Fruit fly (Drosophila melanogaster) whole organism, wandering third instar larva: Measurements from ENCODE around the gene CG7368.

Source experiments
- CG32264 ChIP-seq: fragments of 200-800 bp; sonication (Bioruptor generic); optimal IDR thresholded peaks from 2 replicates; lab custom pipeline; 2016; ENCODE audit warnings: missing biosample characterization, missing genetic modification characterization
- CG9705 ChIP-seq: fragments of 200-800 bp; sonication (Bioruptor generic); optimal IDR thresholded peaks from 2 replicates; lab custom pipeline; 2018; ENCODE audit warnings: missing biosample characterization, mild to moderate bottlenecking, missing genetic modification characterization
- CrebA ChIP-seq: fragments of 200-800 bp; sonication (Bioruptor generic); optimal IDR thresholded peaks from 2 replicates; lab custom pipeline; 2016; ENCODE audit warnings: missing biosample characterization, mild to moderate bottlenecking, missing genetic modification characterization, borderline replicate concordance
- Hnf4 ChIP-seq: fragments of 200-800 bp; sonication (Bioruptor generic); optimal IDR thresholded peaks from 2 replicates; lab custom pipeline; 2016; ENCODE audit warnings: missing biosample characterization, mild to moderate bottlenecking, missing genetic modification characterization
- Hr83 ChIP-seq: fragments of 200-300 bp; sonication (Bioruptor generic); optimal IDR thresholded peaks from 2 replicates; lab custom pipeline; 2016; ENCODE audit warnings: missing biosample characterization, mild to moderate bottlenecking, missing genetic modification characterization, moderate library complexity; ENCODE audit not compliant: poor library complexity, severe bottlenecking
- Jra ChIP-seq: sonication (Bioruptor generic); optimal IDR thresholded peaks from 2 replicates; lab custom pipeline; 2016; ENCODE audit warnings: missing biosample characterization, missing genetic modification characterization
- Mio ChIP-seq: sonication (Bioruptor generic); optimal IDR thresholded peaks from 2 replicates; lab custom pipeline; 2016; ENCODE audit warnings: missing biosample characterization, missing genetic modification characterization
- Myc ChIP-seq: fragments of >200 bp; optimal IDR thresholded peaks from 2 replicates; lab custom pipeline; 2017
- N ChIP-seq: fragments of >200 bp; optimal IDR thresholded peaks from 2 replicates; lab custom pipeline; 2018; ENCODE audit warnings: missing biosample characterization, missing external identifiers, missing genetic modification characterization
- OdsH ChIP-seq: fragments of 200-800 bp; sonication (Bioruptor generic); optimal IDR thresholded peaks from 2 replicates; lab custom pipeline; 2016; ENCODE audit warnings: missing biosample characterization, mild to moderate bottlenecking, missing genetic modification characterization
- Rel ChIP-seq, 2 experiments: fragments of 200-800 bp; sonication (Bioruptor generic) in 1 of 2; optimal IDR thresholded peaks; 2 replicates in 1 of 2; 3 replicates in 1 of 2; lab custom pipeline; 2016 to 2019; ENCODE audit warnings: mild to moderate bottlenecking in 2 of 2, missing biosample characterization in 2 of 2, missing genetic modification characterization in 2 of 2, moderate library complexity in 1 of 2
- Sp1 ChIP-seq: fragments of 200-800 bp; sonication (Bioruptor generic); optimal IDR thresholded peaks from 3 replicates; lab custom pipeline; 2019; ENCODE audit warnings: missing biosample characterization, mild to moderate bottlenecking, missing genetic modification characterization, moderate library complexity
- Vsx2 ChIP-seq: fragments of 200-300, 225-300 bp; sonication (Bioruptor generic); optimal IDR thresholded peaks from 2 replicates; lab custom pipeline; 2018; ENCODE audit warnings: missing biosample characterization, missing genetic modification characterization; ENCODE audit not compliant: partially characterized antibody
- br ChIP-seq: fragments of 200-800 bp; sonication (Bioruptor generic); optimal IDR thresholded peaks from 2 replicates; lab custom pipeline; 2016; ENCODE audit warnings: missing biosample characterization, missing genetic modification characterization
- brk ChIP-seq: fragments of 200-800 bp; sonication (Bioruptor generic); optimal IDR thresholded peaks from 2 replicates; lab custom pipeline; 2016; ENCODE audit warnings: missing biosample characterization, mild to moderate bottlenecking, missing genetic modification characterization
- dl ChIP-seq, 2 experiments: fragments of 175-275, 200-275 bp in 1 of 2; fragments of 200-275 bp in 1 of 2; sonication (Bioruptor generic); optimal IDR thresholded peaks; lab custom pipeline; 2018; ENCODE audit warnings: mild to moderate bottlenecking in 2 of 2, missing biosample characterization in 2 of 2, missing genetic modification characterization in 2 of 2, moderate library complexity in 2 of 2; ENCODE audit not compliant: partially characterized antibody in 2 of 2, insufficient read depth in 1 of 2
- dsf ChIP-seq: sonication (Bioruptor generic); optimal IDR thresholded peaks from 2 replicates; lab custom pipeline; 2016; ENCODE audit warnings: missing biosample characterization, missing genetic modification characterization, borderline replicate concordance
- foxo ChIP-seq, 2 experiments: fragments of 200-800 bp; sonication (Bioruptor generic); optimal IDR thresholded peaks; 2 replicates in 1 of 2; 3 replicates in 1 of 2; lab custom pipeline; 2016 to 2017; ENCODE audit warnings: missing biosample characterization in 2 of 2, missing genetic modification characterization in 2 of 2
- fru ChIP-seq: fragments of 200-800 bp; sonication (Bioruptor generic); optimal IDR thresholded peaks from 3 replicates; lab custom pipeline; 2016; ENCODE audit warnings: missing biosample characterization, mild to moderate bottlenecking, missing genetic modification characterization
- h ChIP-seq: fragments of 200-800 bp; sonication (Bioruptor generic); optimal IDR thresholded peaks from 3 replicates; lab custom pipeline; 2016; ENCODE audit warnings: missing biosample characterization, mild to moderate bottlenecking, missing genetic modification characterization
- jim ChIP-seq: fragments of 175-275, 200-325 bp; sonication (Bioruptor generic); optimal IDR thresholded peaks from 2 replicates; lab custom pipeline; 2016; ENCODE audit warnings: missing biosample characterization, mild to moderate bottlenecking, missing genetic modification characterization
- lola ChIP-seq: fragments of >200 bp; optimal IDR thresholded peaks from 2 replicates; lab custom pipeline; 2017; ENCODE audit warnings: missing biosample characterization, missing genetic modification characterization
- pan ChIP-seq: fragments of >200 bp; optimal IDR thresholded peaks from 2 replicates; lab custom pipeline; 2017
- psq ChIP-seq: fragments of 200-800 bp; sonication (Bioruptor generic); optimal IDR thresholded peaks from 3 replicates; lab custom pipeline; 2017; ENCODE audit warnings: missing biosample characterization, mild to moderate bottlenecking, missing genetic modification characterization, moderate library complexity
- rgr ChIP-seq: fragments of 200-800 bp; sonication (Bioruptor generic); optimal IDR thresholded peaks from 3 replicates; lab custom pipeline; 2016; ENCODE audit warnings: missing biosample characterization, mild to moderate bottlenecking, missing genetic modification characterization
- sage ChIP-seq: fragments of 200-800 bp; sonication (Bioruptor generic); optimal IDR thresholded peaks from 2 replicates; lab custom pipeline; 2016; ENCODE audit warnings: missing biosample characterization, mild to moderate bottlenecking, missing genetic modification characterization
- tai ChIP-seq: sonication (Bioruptor generic); optimal IDR thresholded peaks from 2 replicates; lab custom pipeline; 2016; ENCODE audit warnings: missing biosample characterization, missing genetic modification characterization
- usp ChIP-seq: fragments of >200 bp; optimal IDR thresholded peaks from 2 replicates; lab custom pipeline; 2017; ENCODE audit warnings: missing biosample characterization, missing genetic modification characterization

The CG7368 gene

dm6 chr3L:11624281-11624680 is 27.3 kb downstream of the CG7368 start, which contains the start of gene Akr1B:
TSS of gene Akr1B (minus strand) at chr3L:11624381.
- no peak for TF ChIP-seq Mio (GFP tag; lab: Kevin White, UChicago)
- TF ChIP-seq CG9705 (GFP tag; lab: Kevin White, UChicago), result no peak
- no peak for TF ChIP-seq brk (GFP tag; lab: Kevin White, UChicago)
- no peak for TF ChIP-seq CrebA (GFP tag; lab: Kevin White, UChicago)
- no peak for TF ChIP-seq CG32264 (GFP tag; lab: Kevin White, UChicago)
- no peak for TF ChIP-seq Sp1 (GFP tag; lab: Kevin White, UChicago)
- no peak for TF ChIP-seq foxo (GFP tag; optimal IDR thresholded peaks at IDR 0.05; lab: Kevin White, UChicago)
- no peak for TF ChIP-seq Myc (lab: Kevin White, UChicago)
- TF ChIP-seq tai, result no peak
- TF ChIP-seq N (GFP tag; lab: Kevin White, UChicago), result no peak
- TF ChIP-seq dsf, result no peak
- no peak for TF ChIP-seq psq (GFP tag; lab: Kevin White, UChicago)
- no peak for TF ChIP-seq fru (GFP tag; lab: Kevin White, UChicago)
- TF ChIP-seq rgr (GFP tag; lab: Kevin White, UChicago), result no peak
- no peak for TF ChIP-seq br (GFP tag; lab: Kevin White, UChicago)
- no peak for TF ChIP-seq usp
- TF ChIP-seq jim (GFP tag; lab: Kevin White, UChicago), result no peak
- no peak for TF ChIP-seq Vsx2

dm6 chr3L:11625634-11626175 is 28.7 kb downstream of the CG7368 start, which contains the start of gene CG6083:
TSS of gene CG6083 (minus strand) at chr3L:11626125.
- TF ChIP-seq pan (lab: Kevin White, UChicago) (no peak), Myc (lab: Kevin White, UChicago) (no peak), h (no peak), brk (GFP tag; lab: Kevin White, UChicago) (no peak), lola (GFP tag; lab: Kevin White, UChicago) (no peak), usp (no peak), Vsx2 (no peak), Rel (GFP tag; optimal IDR thresholded peaks at IDR 0.05; lab: Kevin White, UChicago) (no peak), Rel (tag; optimal IDR thresholded peaks at IDR 0.05; lab: Kevin White, UChicago) (no peak)

- TF ChIP-seq tai (no peak), CG32264 (GFP tag; lab: Kevin White, UChicago) (no peak), Mio (GFP tag; lab: Kevin White, UChicago) (no peak), CG9705 (GFP tag; lab: Kevin White, UChicago) (no peak), OdsH (no peak), psq (GFP tag; lab: Kevin White, UChicago) (no peak), Hnf4 (GFP tag; lab: Kevin White, UChicago) (no peak), N (GFP tag; lab: Kevin White, UChicago) (no peak), Hr83 (GFP tag; lab: Kevin White, UChicago) (no peak)
Measured at dm6 chr3L:11626229-11626826, 29.3 kb downstream of the CG7368 start, which contains the start of gene PCID2. TSS of gene PCID2 (plus strand) at chr3L:11626441.

- TF ChIP-seq Jra (GFP tag; lab: Kevin White, UChicago) (peak; percentile 73), brk (GFP tag; lab: Kevin White, UChicago) (peak; percentile 52), Hr83 (GFP tag; lab: Kevin White, UChicago) (peak; percentile 74), jim (GFP tag; lab: Kevin White, UChicago) (no peak), sage (GFP tag; lab: Kevin White, UChicago) (peak; percentile 47), h (peak; percentile 17), Rel (GFP tag; optimal IDR thresholded peaks at IDR 0.05; lab: Kevin White, UChicago) (no peak), Rel (tag; optimal IDR thresholded peaks at IDR 0.05; lab: Kevin White, UChicago) (peak; percentile 9), CG32264 (GFP tag; lab: Kevin White, UChicago) (no peak), rgr (GFP tag; lab: Kevin White, UChicago) (peak; percentile 10), usp (no peak), dl (GFP tag; optimal IDR thresholded peaks at IDR 0.05; lab: Kevin White, UChicago; ENCODE audit: insufficient read depth in 1 of 2, partially characterized antibody in 2 of 2) (no peak), tai (peak; percentile 74), Hnf4 (GFP tag; lab: Kevin White, UChicago) (peak; percentile 81), dsf (peak; percentile 23), CrebA (GFP tag; lab: Kevin White, UChicago) (no peak)
Measured at dm6 chr3L:11627819-11628483, 30.9 kb downstream of the CG7368 start, which contains the start of gene Apt1. TSS of gene Apt1 (plus strand) at chr3L:11628037.
